Worm (Caenorhabditis elegans) whole organism, early embryonic: Measurements from ENCODE around the gene srv-29.

ENCODE experiments used
- B0310.2 ChIP-seq: sonication (generic microtip); optimal IDR thresholded peaks from 2 replicates; lab custom pipeline; 2016; ENCODE audit warnings: mild to moderate bottlenecking, missing genetic modification characterization, missing compliant biosample characterization
- F13C5.2 ChIP-seq: sonication (generic microtip); optimal IDR thresholded peaks from 2 replicates; lab custom pipeline; 2017; ENCODE audit warnings: mild to moderate bottlenecking, missing genetic modification characterization, inconsistent platforms, missing compliant biosample characterization
- aly-1 ChIP-seq: sonication (generic microtip); optimal IDR thresholded peaks from 2 replicates; lab custom pipeline; 2016; ENCODE audit warnings: missing genetic modification characterization, missing compliant biosample characterization
- ama-1 ChIP-seq: fragments of 150-350 bp; optimal IDR thresholded peaks from 2 replicates; lab custom pipeline; 2014
- ceh-13 ChIP-seq: fragments of 200-800 bp; sonication (Bioruptor generic); optimal IDR thresholded peaks from 2 replicates; lab custom pipeline; 2018; ENCODE audit warnings: mild to moderate bottlenecking, missing genetic modification characterization, missing compliant biosample characterization
- ceh-36 ChIP-seq: sonication (generic microtip); optimal IDR thresholded peaks from 2 replicates; lab custom pipeline; 2016; ENCODE audit warnings: missing genetic modification characterization, inconsistent platforms, missing compliant biosample characterization
- ets-7 ChIP-seq: sonication (generic microtip); optimal IDR thresholded peaks from 2 replicates; lab custom pipeline; 2016; ENCODE audit warnings: missing genotype, missing genetic modification characterization, missing compliant biosample characterization
- flt-1 ChIP-seq: fragments of 200-800 bp; sonication (Bioruptor generic); IDR thresholded peaks from 2 replicates; pipeline ENCODE4 v1.3.6; 2022; ENCODE audit warnings: missing genetic modification characterization, missing compliant biosample characterization
- hmbx-1 ChIP-seq: sonication (generic microtip); optimal IDR thresholded peaks from 2 replicates; lab custom pipeline; 2016; ENCODE audit warnings: mild to moderate bottlenecking, missing genetic modification characterization, missing compliant biosample characterization
- hmg-4 ChIP-seq: fragments of 200-800 bp; sonication (Bioruptor generic); optimal IDR thresholded peaks from 2 replicates; lab custom pipeline; 2018; ENCODE audit warnings: mild to moderate bottlenecking, missing genetic modification characterization, missing compliant biosample characterization
- hnd-1 ChIP-seq: sonication (generic microtip); optimal IDR thresholded peaks from 2 replicates; lab custom pipeline; 2016; ENCODE audit warnings: missing genetic modification characterization, missing compliant biosample characterization
- pes-1 ChIP-seq: fragments of 200-800 bp; sonication (Bioruptor generic); IDR thresholded peaks from 2 replicates; pipeline ENCODE4 v1.3.6; 2022; ENCODE audit warnings: missing genetic modification reagents, missing genetic modification characterization, missing compliant biosample characterization
- scrt-1 ChIP-seq: fragments of 200-800 bp; sonication (Bioruptor generic); IDR thresholded peaks from 2 replicates; pipeline ENCODE4 v1.3.6; 2022; ENCODE audit warnings: missing genetic modification characterization, missing compliant biosample characterization
- sea-1 ChIP-seq: fragments of 200-800 bp; sonication (Bioruptor generic); conservative IDR thresholded peaks from 2 replicates; pipeline ENCODE4 v1.3.6; 2022; ENCODE audit warnings: missing genetic modification characterization, missing compliant biosample characterization
- tbx-11 ChIP-seq: fragments of 200-800 bp; sonication (Bioruptor generic); IDR thresholded peaks from 2 replicates; pipeline ENCODE4 v1.3.6; 2022; ENCODE audit warnings: missing genetic modification characterization, missing compliant biosample characterization
- tbx-37 ChIP-seq: fragments of 200-800 bp; sonication (Bioruptor generic); conservative IDR thresholded peaks from 2 replicates; pipeline ENCODE4 v1.3.6; 2022; ENCODE audit warnings: missing genetic modification reagents, missing genetic modification characterization, missing compliant biosample characterization
- tra-4 ChIP-seq: sonication (generic microtip); optimal IDR thresholded peaks from 2 replicates; lab custom pipeline; 2017; ENCODE audit warnings: missing genetic modification characterization, missing compliant biosample characterization

Gene srv-29

ce11 chrIV:6284277-6284676 lies 17.9 kb upstream of the srv-29 start, which contains the start of gene ops-1:
Gene ops-1, minus strand, starts transcription at chrIV:6284377.
- TF ChIP-seq ets-7 (tag; lab: Kevin White, UChicago): no peak
- no peak for TF ChIP-seq F13C5.2 (tag; lab: Kevin White, UChicago)
- TF ChIP-seq hmg-4 (GFP tag; lab: Kevin White, UChicago): no peak
- TF ChIP-seq sea-1 (GFP tag; lab: Robert Waterston, UW): no peak
- TF ChIP-seq ama-1: no peak
- TF ChIP-seq scrt-1: no peak
- TF ChIP-seq aly-1 (tag; lab: Kevin White, UChicago): no peak
- TF ChIP-seq hmbx-1: no peak

ce11 chrIV:6282143-6282542 lies 15.7 kb upstream of the srv-29 start, which contains the start of gene srv-32:
Gene srv-32, minus strand, starts transcription at chrIV:6282243.
- TF ChIP-seq sea-1 (GFP tag; lab: Robert Waterston, UW) (no peak), hnd-1 (tag; lab: Kevin White, UChicago) (no peak), flt-1 (GFP tag; lab: Robert Waterston, UW) (no peak), hmg-4 (GFP tag; lab: Kevin White, UChicago) (no peak), ets-7 (tag; lab: Kevin White, UChicago) (no peak), ceh-36 (tag; lab: Kevin White, UChicago) (no peak), pes-1 (no peak), scrt-1 (no peak)

- TF ChIP-seq tbx-11 (GFP tag; lab: Robert Waterston, UW): no peak
- no peak for TF ChIP-seq B0310.2 (tag; lab: Kevin White, UChicago)
- TF ChIP-seq scrt-1: no peak
- no peak for TF ChIP-seq hmg-4 (GFP tag; lab: Kevin White, UChicago)
- TF ChIP-seq F13C5.2 (tag; lab: Kevin White, UChicago): no peak
- no peak for TF ChIP-seq aly-1 (tag; lab: Kevin White, UChicago)
- TF ChIP-seq flt-1 (GFP tag; lab: Robert Waterston, UW): no peak
- TF ChIP-seq tra-4: no peak
- no peak for TF ChIP-seq ceh-36 (tag; lab: Kevin White, UChicago)
- TF ChIP-seq hmbx-1: no peak
- TF ChIP-seq pes-1: no peak
- TF ChIP-seq ets-7 (tag; lab: Kevin White, UChicago): no peak
- no peak for TF ChIP-seq tbx-37 (GFP tag; lab: Robert Waterston, UW)
- no peak for TF ChIP-seq hnd-1 (tag; lab: Kevin White, UChicago)
- TF ChIP-seq ama-1: no peak
- TF ChIP-seq sea-1 (GFP tag; lab: Robert Waterston, UW): no peak
- TF ChIP-seq ceh-13 (GFP tag; lab: Kevin White, UChicago): no peak
Observed at ce11 chrIV:6279392-6279791, 13.0 kb upstream of the srv-29 start, which contains the start of gene sams-5. Gene sams-5, minus strand, starts transcription at chrIV:6279522.

ce11 chrIV:6275671-6276209 lies 9.3 kb upstream of the srv-29 start, which contains the start of the genes aat-4 and T13A10.1:
Gene aat-4, minus strand, starts transcription at chrIV:6275721.
Gene T13A10.1, plus strand, starts transcription at chrIV:6276081.
- TF ChIP-seq tbx-11 (GFP tag; lab: Robert Waterston, UW) (no peak), ama-1 (no peak), tbx-37 (GFP tag; lab: Robert Waterston, UW) (no peak), ceh-36 (tag; lab: Kevin White, UChicago) (no peak), tra-4 (no peak), hnd-1 (tag; lab: Kevin White, UChicago) (no peak), aly-1 (tag; lab: Kevin White, UChicago) (no peak), scrt-1 (no peak), ets-7 (tag; lab: Kevin White, UChicago) (no peak), F13C5.2 (tag; lab: Kevin White, UChicago) (no peak), hmg-4 (GFP tag; lab: Kevin White, UChicago) (no peak), pes-1 (no peak), flt-1 (GFP tag; lab: Robert Waterston, UW) (no peak), B0310.2 (tag; lab: Kevin White, UChicago) (no peak)

ce11 chrIV:6271923-6272322 lies 5.5 kb upstream of the srv-29 start, which contains the start of gene srv-31:
Gene srv-31, minus strand, starts transcription at chrIV:6272023.
- TF ChIP-seq aly-1 (tag; lab: Kevin White, UChicago) (no peak), ceh-36 (tag; lab: Kevin White, UChicago) (no peak), tbx-37 (GFP tag; lab: Robert Waterston, UW) (no peak), hnd-1 (tag; lab: Kevin White, UChicago) (no peak), flt-1 (GFP tag; lab: Robert Waterston, UW) (no peak), hmg-4 (GFP tag; lab: Kevin White, UChicago) (no peak), tbx-11 (GFP tag; lab: Robert Waterston, UW) (no peak), F13C5.2 (tag; lab: Kevin White, UChicago) (no peak), ets-7 (tag; lab: Kevin White, UChicago) (no peak), ama-1 (no peak), hmbx-1 (no peak), scrt-1 (no peak), B0310.2 (tag; lab: Kevin White, UChicago) (no peak), ceh-13 (GFP tag; lab: Kevin White, UChicago) (no peak), sea-1 (GFP tag; lab: Robert Waterston, UW) (no peak), tra-4 (no peak), pes-1 (no peak)

- no peak for TF ChIP-seq ama-1
- no peak for TF ChIP-seq scrt-1
- no peak for TF ChIP-seq hmg-4 (GFP tag; lab: Kevin White, UChicago)
- no peak for TF ChIP-seq F13C5.2 (tag; lab: Kevin White, UChicago)
- TF ChIP-seq aly-1 (tag; lab: Kevin White, UChicago): no peak
- TF ChIP-seq ceh-36 (tag; lab: Kevin White, UChicago): no peak
- TF ChIP-seq tra-4: no peak
- TF ChIP-seq flt-1 (GFP tag; lab: Robert Waterston, UW): no peak
- TF ChIP-seq ets-7 (tag; lab: Kevin White, UChicago): no peak
- TF ChIP-seq pes-1: no peak
- no peak for TF ChIP-seq sea-1 (GFP tag; lab: Robert Waterston, UW)
- no peak for TF ChIP-seq ceh-13 (GFP tag; lab: Kevin White, UChicago)
- no peak for TF ChIP-seq B0310.2 (tag; lab: Kevin White, UChicago)
- TF ChIP-seq tbx-11 (GFP tag; lab: Robert Waterston, UW): no peak
Observed at ce11 chrIV:6269346-6269745, 2.9 kb upstream of the srv-29 start, which contains the start of gene srv-30. Gene srv-30, minus strand, starts transcription at chrIV:6269446.

ce11 chrIV:6263244-6263643 lies 3.2 kb downstream of the srv-29 start, which contains the start of gene srv-28:
Gene srv-28, minus strand, starts transcription at chrIV:6263344.
- no peak for TF ChIP-seq ceh-13 (GFP tag; lab: Kevin White, UChicago)
- TF ChIP-seq B0310.2 (tag; lab: Kevin White, UChicago): no peak
- TF ChIP-seq pes-1: no peak
- no peak for TF ChIP-seq aly-1 (tag; lab: Kevin White, UChicago)
- no peak for TF ChIP-seq hnd-1 (tag; lab: Kevin White, UChicago)
- TF ChIP-seq tbx-37 (GFP tag; lab: Robert Waterston, UW): no peak
- no peak for TF ChIP-seq ceh-36 (tag; lab: Kevin White, UChicago)
- TF ChIP-seq tra-4: no peak
- no peak for TF ChIP-seq scrt-1
- no peak for TF ChIP-seq flt-1 (GFP tag; lab: Robert Waterston, UW)
- no peak for TF ChIP-seq sea-1 (GFP tag; lab: Robert Waterston, UW)
- TF ChIP-seq tbx-11 (GFP tag; lab: Robert Waterston, UW): no peak
- TF ChIP-seq hmbx-1: no peak
- no peak for TF ChIP-seq F13C5.2 (tag; lab: Kevin White, UChicago)
